Worm (Caenorhabditis elegans): ENCODE results near the gene fig-1.

fig-1 gene

ce11 chrV:10954832-10955231 lies 26.2 kb downstream of the fig-1 start, which contains the start of gene F17C11.6:
F17C11.6 (plus strand) TSS chrV:10955121.
- TF ChIP-seq hlh-6 (tag; optimal IDR thresholded peaks at IDR 0.05) (no peak), lim-6 (tag; optimal IDR thresholded peaks at IDR 0.05) (no peak), gmeb-2 (tag; optimal IDR thresholded peaks at IDR 0.05) (no peak), nhr-11 (tag; optimal IDR thresholded peaks at IDR 0.05) (no peak), nfya-1 (tag; optimal IDR thresholded peaks at IDR 0.05) (no peak)

- TF ChIP-seq unc-3 (GFP tag; conservative IDR thresholded peaks at IDR 0.05) (no peak), unc-3 (tag; optimal IDR thresholded peaks at IDR 0.05) (no peak), ets-4 (tag; optimal IDR thresholded peaks at IDR 0.05) (no peak), lin-11 (tag; optimal IDR thresholded peaks at IDR 0.05) (no peak), pag-3 (tag; optimal IDR thresholded peaks at IDR 0.05; ENCODE audit: borderline replicate concordance) (no peak), ceh-30 (tag; optimal IDR thresholded peaks at IDR 0.05) (no peak), npax-4 (tag; optimal IDR thresholded peaks at IDR 0.05) (no peak), ceh-18 (tag; optimal IDR thresholded peaks at IDR 0.05) (no peak), pat-9 (tag; optimal IDR thresholded peaks at IDR 0.05) (no peak), sox-4 (tag; optimal IDR thresholded peaks at IDR 0.05) (no peak), ztf-16 (tag; optimal IDR thresholded peaks at IDR 0.05) (no peak), ceh-48 (tag; optimal IDR thresholded peaks at IDR 0.05) (no peak), unc-86 (tag; optimal IDR thresholded peaks at IDR 0.05) (no peak), T23F11.4 (GFP tag; optimal IDR thresholded peaks at IDR 0.05) (no peak), ttx-3 (tag; optimal IDR thresholded peaks at IDR 0.05) (no peak), ceh-34 (tag; optimal IDR thresholded peaks at IDR 0.05) (no peak), sdc-2 (tag; optimal IDR thresholded peaks at IDR 0.05) (no peak), ceh-9 (tag; optimal IDR thresholded peaks at IDR 0.05) (no peak)
These were observed 26.7 kb downstream of the fig-1 start, which contains the start of gene clec-221 for ce11 chrV:10954334-10954733. clec-221 (minus strand) TSS chrV:10954434.

- TF ChIP-seq sdc-2 (tag; optimal IDR thresholded peaks at IDR 0.05) (no peak), che-1 (tag; optimal IDR thresholded peaks at IDR 0.05) (no peak), ceh-6 (GFP tag; optimal IDR thresholded peaks at IDR 0.05) (no peak), hlh-8 (tag; optimal IDR thresholded peaks at IDR 0.05) (no peak), tbx-7 (tag; optimal IDR thresholded peaks at IDR 0.05) (no peak), zip-5 (tag; optimal IDR thresholded peaks at IDR 0.05) (no peak), gmeb-2 (tag; optimal IDR thresholded peaks at IDR 0.05) (no peak)
These were observed 27.4 kb downstream of the fig-1 start for ce11 chrV:10953471-10954155.

ce11 chrV:10951655-10952278 lies 29.2 kb downstream of the fig-1 start, which contains the start of gene F17C11.4:
F17C11.4 (plus strand) TSS chrV:10951860.
- TF ChIP-seq lim-6 (tag; optimal IDR thresholded peaks at IDR 0.05) (no peak), unc-3 (GFP tag; conservative IDR thresholded peaks at IDR 0.05) (no peak), unc-3 (tag; optimal IDR thresholded peaks at IDR 0.05) (no peak), ztf-16 (tag; optimal IDR thresholded peaks at IDR 0.05) (no peak), pax-1 (tag; optimal IDR thresholded peaks at IDR 0.05) (no peak), K02D7.2 (tag; optimal IDR thresholded peaks at IDR 0.05) (no peak), unc-42 (tag; optimal IDR thresholded peaks at IDR 0.05) (peak; percentile 29), K09A11.1 (tag; optimal IDR thresholded peaks at IDR 0.05; ENCODE audit: insufficient read depth) (no peak), C38D4.7 (GFP tag; optimal IDR thresholded peaks at IDR 0.05) (no peak), unc-55 (GFP tag; optimal IDR thresholded peaks at IDR 0.05) (peak; percentile 5), Y22D7AL.16 (tag; optimal IDR thresholded peaks at IDR 0.05) (no peak), pros-1 (tag; optimal IDR thresholded peaks at IDR 0.05) (no peak), mec-3 (tag; optimal IDR thresholded peaks at IDR 0.05; ENCODE audit: borderline replicate concordance) (no peak), ceh-34 (tag; optimal IDR thresholded peaks at IDR 0.05) (no peak), tbx-7 (tag; optimal IDR thresholded peaks at IDR 0.05) (no peak), gmeb-2 (tag; optimal IDR thresholded peaks at IDR 0.05) (no peak), hlh-30 (tag; optimal IDR thresholded peaks at IDR 0.05; ENCODE audit: insufficient read depth) (peak; percentile 51), ama-1 (optimal IDR thresholded peaks at IDR 0.05) (no peak), C08G9.2 (tag; optimal IDR thresholded peaks at IDR 0.05) (peak; percentile 8), ceh-31 (tag; optimal IDR thresholded peaks at IDR 0.05) (peak; percentile 27), elt-4 (tag; optimal IDR thresholded peaks at IDR 0.05) (no peak), hlh-13 (GFP tag; optimal IDR thresholded peaks at IDR 0.05) (no peak), nfya-1 (tag; optimal IDR thresholded peaks at IDR 0.05) (peak; percentile 19), unc-86 (tag; optimal IDR thresholded peaks at IDR 0.05) (no peak), pag-3 (tag; optimal IDR thresholded peaks at IDR 0.05; ENCODE audit: borderline replicate concordance) (no peak), ceh-30 (tag; optimal IDR thresholded peaks at IDR 0.05) (no peak), ceh-9 (tag; optimal IDR thresholded peaks at IDR 0.05) (no peak), che-1 (tag; optimal IDR thresholded peaks at IDR 0.05) (no peak), tbx-2 (tag; optimal IDR thresholded peaks at IDR 0.05) (peak; percentile 42)
